Worm (Caenorhabditis elegans) whole organism, L1 larva: Measurements from ENCODE around the gene cyp-13A5.
A peak's percentile ranks its signal among the peaks of the same experiment; 100 is the strongest.

ENCODE experiments used
- C34B4.2 ChIP-seq: sonication (generic microtip); optimal IDR thresholded peaks from 2 replicates; lab custom pipeline; 2017; ENCODE audit warnings: mild to moderate bottlenecking, missing genetic modification characterization, missing compliant biosample characterization
- aha-1 ChIP-seq: fragments of 150-350 bp; optimal IDR thresholded peaks from 2 replicates; lab custom pipeline; 2014; ENCODE audit warnings: missing biosample characterization, missing genetic modification characterization
- alr-1 ChIP-seq: fragments of 200-800 bp; sonication (Bioruptor generic); optimal IDR thresholded peaks from 2 replicates; lab custom pipeline; 2018; ENCODE audit warnings: borderline replicate concordance, mild to moderate bottlenecking, missing genetic modification characterization, missing compliant biosample characterization
- ama-1 ChIP-seq: fragments of 150-350 bp; optimal IDR thresholded peaks from 2 replicates; lab custom pipeline; 2014
- ceh-82 ChIP-seq, 3 experiments: fragments of 150-350 bp in 1 of 3; sonication (generic microtip) in 2 of 3; optimal IDR thresholded peaks; 2 replicates each; lab custom pipeline; 2014 to 2017; ENCODE audit warnings: missing biosample characterization in 3 of 3, missing genetic modification characterization in 3 of 3
- ces-1 ChIP-seq: fragments of 150-350 bp; optimal IDR thresholded peaks from 2 replicates; lab custom pipeline; 2014; ENCODE audit warnings: missing biosample characterization, missing genetic modification reagents, missing genetic modification characterization
- efl-1 ChIP-seq, 4 experiments: fragments of 150-350 bp; optimal IDR thresholded peaks in 3 of 4; peaks in 1 of 4; 1 replicate in 1 of 4; 2 replicates in 3 of 4; lab custom pipeline; 2014; ENCODE audit warnings: missing biosample characterization in 2 of 4, missing genetic modification characterization in 2 of 4, missing genetic modification reagents in 2 of 4
- egl-13 ChIP-seq: sonication (generic microtip); optimal IDR thresholded peaks from 2 replicates; lab custom pipeline; 2016; ENCODE audit warnings: missing genotype, missing genetic modification reagents, missing genetic modification characterization, missing compliant biosample characterization
- egl-27 ChIP-seq, 2 experiments: fragments of 150-350 bp in 1 of 2; sonication (generic microtip); optimal IDR thresholded peaks; 3 replicates each; lab custom pipeline; 2017 to 2018; ENCODE audit warnings: missing biosample characterization in 2 of 2, missing genetic modification characterization in 2 of 2, missing genetic modification reagents in 2 of 2
- elt-3 ChIP-seq, 6 experiments: fragments of 150-350 bp in 1 of 6; sonication (generic microtip); optimal IDR thresholded peaks; 2 replicates each; lab custom pipeline; 2017 to 2018; ENCODE audit warnings: missing biosample characterization in 6 of 6, missing genetic modification characterization in 6 of 6, inconsistent platforms in 1 of 6
- ets-5 ChIP-seq: fragments of 200-800 bp; sonication (Bioruptor generic); IDR thresholded peaks from 2 replicates; pipeline ENCODE4 v1.3.6; 2022; ENCODE audit warnings: missing genetic modification characterization, missing compliant biosample characterization
- fos-1 ChIP-seq: fragments of 150-350 bp; optimal IDR thresholded peaks from 2 replicates; lab custom pipeline; 2014; ENCODE audit warnings: missing biosample characterization, missing genetic modification characterization
- grh-1 ChIP-seq: fragments of 200-800 bp; sonication (Bioruptor generic); IDR thresholded peaks from 2 replicates; pipeline ENCODE4 v1.3.6; 2022; ENCODE audit warnings: missing genetic modification reagents, missing genetic modification characterization, missing compliant biosample characterization
- hlh-4 ChIP-seq: sonication (generic microtip); optimal IDR thresholded peaks from 2 replicates; lab custom pipeline; 2016; ENCODE audit warnings: mild to moderate bottlenecking, missing genetic modification characterization, missing compliant biosample characterization
- hpl-2 ChIP-seq: fragments of 150-350 bp; optimal IDR thresholded peaks from 2 replicates; lab custom pipeline; 2014; ENCODE audit warnings: missing biosample characterization, missing genetic modification reagents, missing genetic modification characterization
- isw-1 ChIP-seq: fragments of 200-800 bp; sonication (Bioruptor generic); IDR thresholded peaks from 2 replicates; pipeline ENCODE4 v1.3.6; 2022; ENCODE audit warnings: missing genetic modification characterization, missing compliant biosample characterization
- jun-1 ChIP-seq: fragments of 150-350 bp; optimal IDR thresholded peaks from 2 replicates; lab custom pipeline; 2014; ENCODE audit warnings: missing biosample characterization, missing genetic modification reagents, missing genetic modification characterization
- lin-35 ChIP-seq, 2 experiments: fragments of 150-350 bp; optimal IDR thresholded peaks; 2 replicates each; lab custom pipeline; 2014; ENCODE audit warnings: missing biosample characterization in 2 of 2, missing genetic modification characterization in 2 of 2, missing genetic modification reagents in 2 of 2
- lin-39 ChIP-seq: fragments of 150-350 bp; optimal IDR thresholded peaks from 2 replicates; lab custom pipeline; 2014; ENCODE audit warnings: missing biosample characterization, missing genetic modification reagents, missing genetic modification characterization
- lir-3 ChIP-seq: sonication (generic microtip); optimal IDR thresholded peaks from 2 replicates; lab custom pipeline; 2016; ENCODE audit warnings: mild to moderate bottlenecking, missing genetic modification characterization, moderate library complexity, missing compliant biosample characterization; ENCODE audit not compliant: poor library complexity
- mab-9 ChIP-seq: fragments of 200-800 bp; sonication (Bioruptor generic); IDR thresholded peaks from 2 replicates; pipeline ENCODE4 v1.3.6; 2022; ENCODE audit warnings: missing genetic modification reagents, missing genetic modification characterization, missing compliant biosample characterization
- mdl-1 ChIP-seq, 2 experiments: fragments of 150-350 bp; optimal IDR thresholded peaks; 2 replicates each; lab custom pipeline; 2014 to 2017; ENCODE audit warnings: missing biosample characterization in 2 of 2, missing genetic modification characterization in 2 of 2, inconsistent platforms in 1 of 2
- nhr-11 ChIP-seq: fragments of 150-350 bp; optimal IDR thresholded peaks from 2 replicates; lab custom pipeline; 2014; ENCODE audit warnings: missing biosample characterization, missing genetic modification characterization
- nhr-19 ChIP-seq: fragments of 200-800 bp; sonication (Bioruptor generic); conservative IDR thresholded peaks from 2 replicates; pipeline ENCODE4 v1.3.6; 2022; ENCODE audit warnings: missing genetic modification characterization, missing compliant biosample characterization
- nhr-28 ChIP-seq: fragments of 150-350 bp; optimal IDR thresholded peaks from 2 replicates; lab custom pipeline; 2014; ENCODE audit warnings: missing biosample characterization, missing genetic modification characterization
- nhr-47 ChIP-seq: sonication (generic microtip); optimal IDR thresholded peaks from 2 replicates; lab custom pipeline; 2016; ENCODE audit warnings: mild to moderate bottlenecking, missing genetic modification characterization, moderate library complexity, missing compliant biosample characterization
- nhr-76 ChIP-seq: sonication (generic microtip); optimal IDR thresholded peaks from 2 replicates; lab custom pipeline; 2017; ENCODE audit warnings: missing biosample characterization, missing genetic modification characterization
- nhr-84 ChIP-seq: sonication (generic microtip); optimal IDR thresholded peaks from 2 replicates; lab custom pipeline; 2017; ENCODE audit warnings: missing biosample characterization, missing genetic modification characterization
- nhr-85 ChIP-seq: sonication (generic microtip); peaks from one replicate; lab custom pipeline; 2016; ENCODE audit warnings: missing genetic modification characterization, inconsistent platforms, missing compliant biosample characterization
- pag-3 ChIP-seq: sonication (generic microtip); optimal IDR thresholded peaks from 2 replicates; lab custom pipeline; 2017; ENCODE audit warnings: missing genetic modification characterization, mild to moderate bottlenecking, missing compliant biosample characterization, antibody characterized with exemption, borderline replicate concordance; ENCODE audit not compliant: insufficient read depth
- pax-3 ChIP-seq: fragments of 200-800 bp; sonication (Bioruptor generic); optimal IDR thresholded peaks from 2 replicates; lab custom pipeline; 2018; ENCODE audit warnings: mild to moderate bottlenecking, missing genetic modification characterization, moderate library complexity, missing compliant biosample characterization
- snpc-4 ChIP-seq: fragments of 150-350 bp; optimal IDR thresholded peaks from 2 replicates; lab custom pipeline; 2014; ENCODE audit warnings: missing biosample characterization, missing genetic modification characterization
- swsn-7 ChIP-seq: sonication (generic microtip); optimal IDR thresholded peaks from 2 replicates; lab custom pipeline; 2016; ENCODE audit warnings: missing genetic modification characterization, missing compliant biosample characterization
- tbx-2 ChIP-seq: sonication (generic microtip); optimal IDR thresholded peaks from 2 replicates; lab custom pipeline; 2016; ENCODE audit warnings: missing genetic modification characterization, missing compliant biosample characterization
- tlp-1 ChIP-seq: fragments of 150-350 bp; optimal IDR thresholded peaks from 2 replicates; lab custom pipeline; 2014; ENCODE audit warnings: missing biosample characterization, missing genetic modification characterization
- unc-98 ChIP-seq: fragments of 200-800 bp; sonication (Bioruptor generic); IDR thresholded peaks from 2 replicates; pipeline ENCODE4 v1.3.6; 2022; ENCODE audit warnings: missing genetic modification characterization, missing compliant biosample characterization
- zag-1 ChIP-seq: fragments of 150-350 bp; optimal IDR thresholded peaks from 2 replicates; lab custom pipeline; 2014; ENCODE audit warnings: missing biosample characterization, missing genetic modification characterization
- zip-4 ChIP-seq: fragments of 200-800 bp; sonication (Bioruptor generic); optimal IDR thresholded peaks from 2 replicates; lab custom pipeline; 2018; ENCODE audit warnings: mild to moderate bottlenecking, missing genetic modification characterization, moderate library complexity, missing compliant biosample characterization
- ztf-11 ChIP-seq, 2 experiments: sonication (generic microtip); optimal IDR thresholded peaks; 2 replicates each; lab custom pipeline; 2016 to 2017; ENCODE audit warnings: missing genetic modification characterization in 2 of 2, missing biosample characterization in 1 of 2, missing compliant biosample characterization in 1 of 2

Gene cyp-13A5

DNA sequence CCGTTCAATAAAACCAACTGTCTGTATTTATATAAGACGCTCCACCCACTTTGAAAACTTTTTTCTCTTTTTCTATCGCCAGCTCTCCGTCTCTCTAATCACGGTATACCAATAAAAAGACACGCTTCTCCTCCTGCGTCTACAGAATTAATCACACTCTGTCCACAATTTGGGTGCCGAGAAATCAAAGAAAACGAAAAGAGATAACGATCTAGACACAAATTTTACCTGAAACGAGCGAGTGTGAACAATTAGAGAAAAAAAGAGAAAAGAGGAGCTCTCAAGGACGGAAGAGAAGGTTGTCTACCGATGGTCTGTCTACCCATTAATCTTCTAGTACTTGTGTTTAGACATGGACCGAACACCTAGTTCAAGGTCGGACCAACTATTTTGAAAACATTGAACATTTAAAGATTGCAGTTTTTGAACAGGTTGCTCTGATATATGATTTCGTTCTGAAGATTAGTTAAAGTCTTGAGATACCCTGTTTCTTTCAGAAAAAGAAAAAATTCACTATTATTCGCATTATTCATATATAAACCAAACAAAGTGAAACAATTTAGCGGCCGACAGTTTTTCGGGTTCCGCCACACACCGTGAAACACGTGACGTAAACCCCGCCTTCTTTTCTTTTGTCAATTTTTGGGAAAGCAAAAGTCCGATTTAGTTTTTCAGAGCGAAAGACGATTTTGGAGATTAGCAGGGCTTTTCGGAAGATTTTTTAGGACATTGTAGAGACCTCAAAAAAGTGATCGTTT, 12.6 kb downstream of the cyp-13A5 start, which contains the start of gene cyp-13A2 (continued):
- TF ChIP-seq egl-27 (tag; optimal IDR thresholded peaks at IDR 0.05; lab: Kevin White, UChicago) (peak; percentile 27 to 59), zag-1 (no peak), lin-39 (peak; percentile 65), pag-3 (no peak), ceh-82 (tag; optimal IDR thresholded peaks at IDR 0.05; lab: Kevin White, UChicago) (no peak), ama-1 (lab: Kevin White, UChicago) (no peak), lir-3 (tag; lab: Kevin White, UChicago) (no peak), isw-1 (GFP tag; lab: Robert Waterston, UW) (no peak), elt-3 (tag; optimal IDR thresholded peaks at IDR 0.05; lab: Kevin White, UChicago) (peak in 2 of 6 experiments; percentile 32 to 72), lin-35 (GFP tag; optimal IDR thresholded peaks at IDR 0.05; lab: Kevin White, UChicago) (peak; percentile 10 to 29), nhr-28 (no peak), tlp-1 (tag; lab: Kevin White, UChicago) (peak; percentile 61), ztf-11 (tag; optimal IDR thresholded peaks at IDR 0.05; lab: Kevin White, UChicago) (no peak), alr-1 (tag; lab: Kevin White, UChicago) (no peak), nhr-47 (tag; lab: Kevin White, UChicago) (peak; percentile 33), zip-4 (no peak), hlh-4 (tag; lab: Kevin White, UChicago) (no peak), egl-13 (tag; lab: Kevin White, UChicago) (no peak), pax-3 (tag; lab: Kevin White, UChicago) (no peak), grh-1 (GFP tag; lab: Robert Waterston, UW) (0 out of 2 replicates have a peak, but pooled peaks have one; percentile 45), mdl-1 (tag; optimal IDR thresholded peaks at IDR 0.05; lab: Kevin White, UChicago) (peak in 1 of 2 experiments; percentile 48), tbx-2 (tag; lab: Kevin White, UChicago) (no peak), swsn-7 (tag; lab: Kevin White, UChicago) (no peak), unc-98 (GFP tag; lab: Robert Waterston, UW) (no peak), efl-1 (optimal IDR thresholded peaks at IDR 0.05; lab: Kevin White, UChicago) (peak; percentile 32 to 52), efl-1 (GFP tag; optimal IDR thresholded peaks at IDR 0.05 in 1 of 2; lab: Kevin White, UChicago) (peak in 1 of 2 experiments; percentile 90), aha-1 (no peak), fos-1 (tag; lab: Kevin White, UChicago) (peak; percentile 36), mab-9 (GFP tag; lab: Robert Waterston, UW) (no peak), ets-5 (GFP tag; lab: Robert Waterston, UW) (no peak), snpc-4 (tag; lab: Kevin White, UChicago) (peak; percentile 98), nhr-19 (GFP tag; lab: Robert Waterston, UW) (peak; percentile 50)

- TF ChIP-seq jun-1 (tag; lab: Kevin White, UChicago) (no peak), efl-1 (optimal IDR thresholded peaks at IDR 0.05; lab: Kevin White, UChicago) (no peak), efl-1 (GFP tag; optimal IDR thresholded peaks at IDR 0.05 in 1 of 2; lab: Kevin White, UChicago) (peak in 1 of 2 experiments; percentile 84)
Observed at ce11 chrII:9786215-9786614, 13.9 kb downstream of the cyp-13A5 start.

- no peak for TF ChIP-seq C34B4.2 (tag; lab: Kevin White, UChicago)
- no peak for TF ChIP-seq nhr-76 (tag; lab: Kevin White, UChicago)
- TF ChIP-seq ces-1 (GFP tag; lab: Kevin White, UChicago): no peak
- TF ChIP-seq nhr-84 (tag; lab: Kevin White, UChicago): no peak
- TF ChIP-seq ztf-11 (tag; optimal IDR thresholded peaks at IDR 0.05; lab: Kevin White, UChicago): no peak
- no peak for TF ChIP-seq nhr-11
- no peak for TF ChIP-seq hpl-2 (GFP tag; lab: Kevin White, UChicago)
- TF ChIP-seq unc-98 (GFP tag; lab: Robert Waterston, UW): no peak
- TF ChIP-seq nhr-85: no peak
- no peak for TF ChIP-seq aha-1
- TF ChIP-seq, all 84 proteins: peak for 0
Observed at ce11 chrII:9782337-9782736, 17.8 kb downstream of the cyp-13A5 start, which contains the start of gene T10B9.14. TSS of gene T10B9.14 (minus strand) at chrII:9782437.
